Worm (Caenorhabditis elegans) whole organism, late embryonic: ENCODE data around the gene ZC477.7.

Experiments used
- che-1 ChIP-seq: sonication (generic microtip); optimal IDR thresholded peaks from 2 replicates; lab custom pipeline; 2016; ENCODE audit warnings: mild to moderate bottlenecking, missing genetic modification characterization, missing compliant biosample characterization
- dve-1 ChIP-seq: sonication (generic microtip); optimal IDR thresholded peaks from 2 replicates; lab custom pipeline; 2017; ENCODE audit warnings: antibody characterized with exemption, mild to moderate bottlenecking, missing genetic modification characterization, missing compliant biosample characterization
- ets-4 ChIP-seq: sonication (generic microtip); optimal IDR thresholded peaks from 2 replicates; lab custom pipeline; 2016; ENCODE audit warnings: missing genetic modification characterization, missing compliant biosample characterization

DNA sequence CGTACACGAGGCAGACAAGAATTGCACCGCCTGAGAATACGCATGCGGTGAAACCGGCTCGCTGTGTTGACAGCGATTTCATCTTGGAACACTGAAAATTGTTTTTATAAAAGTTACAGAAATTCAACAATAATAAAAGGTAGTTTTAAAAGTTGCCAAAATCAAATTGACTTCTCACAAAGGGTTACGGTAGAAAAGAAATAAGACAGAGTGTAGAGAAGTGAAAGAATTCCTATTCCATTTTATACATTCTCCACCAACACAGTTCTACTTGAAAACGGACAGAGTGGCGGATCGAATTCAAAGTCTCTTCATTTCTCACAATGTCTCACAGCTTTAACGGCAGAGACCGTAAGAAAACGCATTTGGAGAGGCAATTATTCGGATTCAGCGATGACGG is 41.2 kb upstream of the ZC477.7 start, which contains the start of gene col-113:
- TF ChIP-seq che-1 (tag; lab: Kevin White, UChicago) (no peak), ets-4 (no peak), dve-1 (tag; lab: Kevin White, UChicago) (no peak)
